Fruit fly (Drosophila melanogaster) whole organism, embryonic: ENCODE measurements around the gene Tsp97E.

ENCODE experiments used
- ATbp ChIP-seq: fragments of 200-800 bp; sonication (Bioruptor generic); optimal IDR thresholded peaks from 2 replicates; lab custom pipeline; 2017; ENCODE audit warnings: missing biosample characterization, mild to moderate bottlenecking, missing genetic modification characterization, missing genetic modification reagents
- CG12769 ChIP-seq: fragments of 200-800 bp; sonication (Bioruptor generic); optimal IDR thresholded peaks from 2 replicates; lab custom pipeline; 2019; ENCODE audit warnings: missing biosample characterization, mild to moderate bottlenecking, missing genetic modification characterization, moderate library complexity
- Mrtf ChIP-seq: fragments of 200-800 bp; sonication (Bioruptor generic); IDR thresholded peaks from 3 replicates; pipeline ENCODE4 v1.3.6; 2022; ENCODE audit warnings: missing biosample characterization, missing genetic modification characterization
- chif ChIP-seq, 2 experiments: fragments of 200-800 bp; sonication (Bioruptor generic); optimal IDR thresholded peaks; 3 replicates each; lab custom pipeline; 2016; ENCODE audit warnings: missing biosample characterization in 2 of 2, missing genetic modification characterization in 2 of 2
- croc ChIP-seq: fragments of 200-800 bp; sonication (Bioruptor generic); conservative IDR thresholded peaks from 3 replicates; pipeline ENCODE4 v1.3.6; 2022; ENCODE audit warnings: missing biosample characterization, missing genetic modification characterization

- no peak for TF ChIP-seq ATbp (GFP tag; lab: Kevin White, UChicago)
- peak; percentile 42 for TF ChIP-seq CG12769 (tag; lab: Kevin White, UChicago)
- TF ChIP-seq chif (GFP tag; optimal IDR thresholded peaks at IDR 0.05; lab: Kevin White, UChicago) = no peak
- no peak for TF ChIP-seq Mrtf
- TF ChIP-seq croc (GFP tag; lab: Robert Waterston, UW) = no peak
Observed at dm6 chr3R:26958314-26958979, 6.2 kb downstream of the Tsp97E start, which contains the start of gene CG6330.
